Fruit fly (Drosophila melanogaster) whole organism, embryonic: ENCODE results near the gene CG2104.

Experiments
- Ada2b ChIP-seq: fragments of 200-800 bp; sonication (Bioruptor generic); IDR thresholded peaks from 2 replicates; pipeline ENCODE4 v1.3.6; 2022; ENCODE audit warnings: missing biosample characterization, missing genetic modification characterization
- CG1024 ChIP-seq: fragments of 200-800 bp; sonication (Bioruptor generic); IDR thresholded peaks from 2 replicates; pipeline ENCODE4 v1.3.6; 2022; ENCODE audit warnings: missing biosample characterization, missing genetic modification characterization
- CG10462 ChIP-seq: fragments of 200-800 bp; sonication (Bioruptor generic); optimal IDR thresholded peaks from 2 replicates; lab custom pipeline; 2016; ENCODE audit warnings: missing biosample characterization, missing genetic modification characterization
- CG11398 ChIP-seq: fragments of 200-800 bp; sonication (Bioruptor generic); optimal IDR thresholded peaks from 2 replicates; lab custom pipeline; 2016; ENCODE audit warnings: missing biosample characterization, missing genetic modification characterization
- CG13775 ChIP-seq: fragments of 200-800 bp; sonication (Bioruptor generic); optimal IDR thresholded peaks from 3 replicates; lab custom pipeline; 2017; ENCODE audit warnings: missing biosample characterization, mild to moderate bottlenecking, missing genetic modification characterization
- CG1529 ChIP-seq: fragments of 200-800 bp; sonication (Bioruptor generic); optimal IDR thresholded peaks from 3 replicates; lab custom pipeline; 2018; ENCODE audit warnings: missing biosample characterization, missing genetic modification characterization
- CG17359 ChIP-seq: fragments of 200-800 bp; sonication (Bioruptor generic); optimal IDR thresholded peaks from 3 replicates; lab custom pipeline; 2018; ENCODE audit warnings: missing biosample characterization, mild to moderate bottlenecking, missing genetic modification characterization, moderate library complexity
- CG31388 ChIP-seq: fragments of 200-800 bp; sonication (Bioruptor generic); optimal IDR thresholded peaks from 2 replicates; lab custom pipeline; 2016; ENCODE audit warnings: missing biosample characterization, missing genetic modification characterization
- CG33557 ChIP-seq: fragments of 200-800 bp; sonication (Bioruptor generic); optimal IDR thresholded peaks from 2 replicates; lab custom pipeline; 2019; ENCODE audit warnings: missing biosample characterization, mild to moderate bottlenecking, missing genetic modification characterization, moderate library complexity
- CG4617 ChIP-seq: fragments of 200-800 bp; sonication (Bioruptor generic); optimal IDR thresholded peaks from 3 replicates; lab custom pipeline; 2016; ENCODE audit warnings: missing biosample characterization, missing genetic modification characterization, borderline replicate concordance
- CG5245 ChIP-seq: fragments of 200-800 bp; sonication (Bioruptor generic); optimal IDR thresholded peaks from 3 replicates; lab custom pipeline; 2016; ENCODE audit warnings: missing biosample characterization, missing genetic modification characterization
- CG6689 ChIP-seq: fragments of 200-800 bp; sonication (Bioruptor generic); IDR thresholded peaks from 2 replicates; pipeline ENCODE4 v1.3.6; 2022; ENCODE audit warnings: missing biosample characterization, missing genetic modification characterization
- CG6765 ChIP-seq: fragments of 200-800 bp; sonication (Bioruptor generic); optimal IDR thresholded peaks from 3 replicates; lab custom pipeline; 2017; ENCODE audit warnings: missing biosample characterization, mild to moderate bottlenecking, missing genetic modification characterization
- CG6791 ChIP-seq: fragments of 200-800 bp; sonication (Bioruptor generic); IDR thresholded peaks from 3 replicates; pipeline ENCODE4 v1.3.6; 2022; ENCODE audit warnings: missing biosample characterization, missing genetic modification characterization; ENCODE audit not compliant: partially characterized antibody
- CG7928 ChIP-seq: fragments of 200-800 bp; sonication (Bioruptor generic); optimal IDR thresholded peaks from 2 replicates; lab custom pipeline; 2017; ENCODE audit warnings: missing biosample characterization, mild to moderate bottlenecking, missing genetic modification characterization
- CG7987 ChIP-seq: fragments of 200-800 bp; sonication (Bioruptor generic); optimal IDR thresholded peaks from 2 replicates; lab custom pipeline; 2018; ENCODE audit warnings: missing biosample characterization, mild to moderate bottlenecking, missing genetic modification characterization, moderate library complexity
- CG8281 ChIP-seq: fragments of 200-800 bp; sonication (Bioruptor generic); optimal IDR thresholded peaks from 2 replicates; lab custom pipeline; 2018; ENCODE audit warnings: missing biosample characterization, mild to moderate bottlenecking, missing genetic modification characterization, moderate library complexity
- D19B ChIP-seq: fragments of 200-800 bp; sonication (Bioruptor generic); optimal IDR thresholded peaks from 2 replicates; lab custom pipeline; 2017; ENCODE audit warnings: missing biosample characterization, mild to moderate bottlenecking, missing genetic modification characterization
- Fer2 ChIP-seq: fragments of 200-800 bp; sonication (Bioruptor generic); optimal IDR thresholded peaks from 2 replicates; lab custom pipeline; 2018; ENCODE audit warnings: missing biosample characterization, mild to moderate bottlenecking, missing genetic modification characterization, moderate library complexity
- Gsc ChIP-seq: fragments of 200-800 bp; sonication (Bioruptor generic); IDR thresholded peaks from 2 replicates; pipeline ENCODE4 v1.3.6; 2022; ENCODE audit warnings: missing biosample characterization, missing genetic modification characterization
- Kr ChIP-seq: fragments of 200-800 bp; sonication (Bioruptor generic); optimal IDR thresholded peaks from 2 replicates; lab custom pipeline; 2017; ENCODE audit warnings: missing biosample characterization, mild to moderate bottlenecking, missing genetic modification characterization
- Max ChIP-seq: fragments of 200-800 bp; sonication (Bioruptor generic); optimal IDR thresholded peaks from 2 replicates; lab custom pipeline; 2016; ENCODE audit warnings: missing biosample characterization, mild to moderate bottlenecking, missing genetic modification characterization
- Mes4 ChIP-seq: fragments of 200-800 bp; sonication (Bioruptor generic); optimal IDR thresholded peaks from 2 replicates; lab custom pipeline; 2016; ENCODE audit warnings: missing biosample characterization, missing genetic modification characterization
- NFAT ChIP-seq: fragments of 200-800 bp; sonication (Bioruptor generic); IDR thresholded peaks from 2 replicates; pipeline ENCODE4 v1.3.6; 2022; ENCODE audit warnings: missing biosample characterization, missing genetic modification characterization
- Nf-YC ChIP-seq: fragments of 200-800 bp; optimal IDR thresholded peaks from 3 replicates; lab custom pipeline; 2019; ENCODE audit warnings: missing biosample characterization, mild to moderate bottlenecking, missing genetic modification characterization, moderate library complexity
- Stat92E ChIP-seq, 3 experiments: fragments of >200 bp in 2 of 3; fragments of 200-800 bp in 1 of 3; sonication (Bioruptor generic) in 1 of 3; optimal IDR thresholded peaks; 2 replicates each; lab custom pipeline; 2017 to 2019; ENCODE audit warnings: missing biosample characterization in 3 of 3, missing genetic modification characterization in 3 of 3, mild to moderate bottlenecking in 1 of 3, moderate library complexity in 1 of 3
- Xbp1 ChIP-seq: fragments of 200-800 bp; sonication (Bioruptor generic); optimal IDR thresholded peaks from 3 replicates; lab custom pipeline; 2016; ENCODE audit warnings: missing biosample characterization, mild to moderate bottlenecking, missing genetic modification characterization
- abd-A ChIP-seq: fragments of 200-800 bp; sonication (Bioruptor generic); optimal IDR thresholded peaks from 3 replicates; lab custom pipeline; 2019; ENCODE audit warnings: missing biosample characterization, mild to moderate bottlenecking, missing genetic modification characterization, moderate library complexity
- cad ChIP-seq: fragments of >200 bp; optimal IDR thresholded peaks from 2 replicates; lab custom pipeline; 2017; ENCODE audit warnings: missing biosample characterization, missing genetic modification characterization
- ems ChIP-seq: fragments of 200-800 bp; sonication (Bioruptor generic); optimal IDR thresholded peaks from 3 replicates; lab custom pipeline; 2016; ENCODE audit warnings: missing biosample characterization, missing genetic modification characterization
- esg ChIP-seq: fragments of 200-800 bp; sonication (Bioruptor generic); conservative IDR thresholded peaks from 2 replicates; pipeline ENCODE4 v1.3.6; 2022; ENCODE audit warnings: missing biosample characterization, missing genetic modification characterization
- ewg ChIP-seq: fragments of 200-800 bp; sonication (Bioruptor generic); optimal IDR thresholded peaks from 3 replicates; lab custom pipeline; 2017; ENCODE audit warnings: mild to moderate bottlenecking, missing biosample characterization, missing genetic modification reagents, missing genetic modification characterization
- fru ChIP-seq: fragments of >200 bp; optimal IDR thresholded peaks from 2 replicates; lab custom pipeline; 2017
- gfzf ChIP-seq: fragments of 200-800 bp; sonication (Bioruptor generic); optimal IDR thresholded peaks from 2 replicates; lab custom pipeline; 2016; ENCODE audit warnings: missing biosample characterization, mild to moderate bottlenecking, missing genetic modification characterization, moderate library complexity
- knrl ChIP-seq: fragments of 200-800 bp; sonication (Bioruptor generic); IDR thresholded peaks from 3 replicates; pipeline ENCODE4 v1.3.6; 2022; ENCODE audit warnings: missing biosample characterization, missing genetic modification characterization; ENCODE audit not compliant: partially characterized antibody
- lmd ChIP-seq: fragments of 200-800 bp; sonication (Bioruptor generic); IDR thresholded peaks from 2 replicates; pipeline ENCODE4 v1.3.6; 2022; ENCODE audit warnings: missing biosample characterization, missing genetic modification characterization
- nau ChIP-seq: fragments of 200-800 bp; sonication (Bioruptor generic); optimal IDR thresholded peaks from 3 replicates; lab custom pipeline; 2017; ENCODE audit warnings: missing biosample characterization, mild to moderate bottlenecking, missing genetic modification characterization, missing genetic modification reagents
- org-1 ChIP-seq: fragments of 200-800 bp; sonication (Bioruptor generic); optimal IDR thresholded peaks from 2 replicates; lab custom pipeline; 2017; ENCODE audit warnings: missing biosample characterization, missing genetic modification characterization
- pan ChIP-seq, 4 experiments: fragments of >200 bp in 3 of 4; fragments of 200-800 bp in 1 of 4; sonication (Bioruptor generic) in 1 of 4; optimal IDR thresholded peaks in 3 of 4; IDR thresholded peaks in 1 of 4; 2 replicates each; pipeline versions ENCODE4 v1.3.6 to Lab custom; 2017 to 2022; ENCODE audit warnings: missing biosample characterization in 2 of 4, missing genetic modification characterization in 2 of 4, mixed read lengths in 1 of 4
- pfk ChIP-seq: fragments of 200-800 bp; sonication (Bioruptor generic); optimal IDR thresholded peaks from 2 replicates; lab custom pipeline; 2018; ENCODE audit warnings: missing biosample characterization, mild to moderate bottlenecking, missing genetic modification characterization, moderate library complexity
- pho ChIP-seq: fragments of 200-800 bp; sonication (Bioruptor generic); optimal IDR thresholded peaks from 2 replicates; lab custom pipeline; 2016; ENCODE audit warnings: missing biosample characterization, missing genetic modification characterization
- pum ChIP-seq: fragments of 200-800 bp; sonication (Bioruptor generic); optimal IDR thresholded peaks from 2 replicates; lab custom pipeline; 2016; ENCODE audit warnings: missing biosample characterization, missing genetic modification characterization
- rib ChIP-seq: fragments of 200-800 bp; sonication (Bioruptor generic); IDR thresholded peaks from 2 replicates; pipeline ENCODE4 v1.3.6; 2022; ENCODE audit warnings: missing biosample characterization, missing genetic modification characterization
- row ChIP-seq: fragments of 200-800 bp; sonication (Bioruptor generic); IDR thresholded peaks from 3 replicates; pipeline ENCODE4 v1.3.6; 2022; ENCODE audit warnings: missing biosample characterization, missing genetic modification characterization
- sim ChIP-seq: fragments of 200-800 bp; sonication (Bioruptor generic); IDR thresholded peaks from 2 replicates; pipeline ENCODE4 v1.3.6; 2022; ENCODE audit warnings: missing biosample characterization, missing genetic modification characterization
- tup ChIP-seq: fragments of 200-800 bp; sonication (Bioruptor generic); optimal IDR thresholded peaks from 2 replicates; lab custom pipeline; 2016; ENCODE audit warnings: missing biosample characterization, mild to moderate bottlenecking, missing genetic modification characterization, moderate library complexity
- wdn ChIP-seq: fragments of 200-800 bp; sonication (Bioruptor generic); IDR thresholded peaks from 2 replicates; pipeline ENCODE4 v1.3.6; 2022; ENCODE audit warnings: missing biosample characterization, missing genetic modification characterization
- zf30C ChIP-seq: fragments of 200-800 bp; sonication (Bioruptor generic); optimal IDR thresholded peaks from 3 replicates; lab custom pipeline; 2018; ENCODE audit warnings: missing biosample characterization, mild to moderate bottlenecking, missing genetic modification characterization
- zfh2 ChIP-seq: fragments of 200-800 bp; sonication (Bioruptor generic); optimal IDR thresholded peaks from 2 replicates; lab custom pipeline; 2016; ENCODE audit warnings: missing biosample characterization, missing genetic modification characterization

CG2104 gene

DNA sequence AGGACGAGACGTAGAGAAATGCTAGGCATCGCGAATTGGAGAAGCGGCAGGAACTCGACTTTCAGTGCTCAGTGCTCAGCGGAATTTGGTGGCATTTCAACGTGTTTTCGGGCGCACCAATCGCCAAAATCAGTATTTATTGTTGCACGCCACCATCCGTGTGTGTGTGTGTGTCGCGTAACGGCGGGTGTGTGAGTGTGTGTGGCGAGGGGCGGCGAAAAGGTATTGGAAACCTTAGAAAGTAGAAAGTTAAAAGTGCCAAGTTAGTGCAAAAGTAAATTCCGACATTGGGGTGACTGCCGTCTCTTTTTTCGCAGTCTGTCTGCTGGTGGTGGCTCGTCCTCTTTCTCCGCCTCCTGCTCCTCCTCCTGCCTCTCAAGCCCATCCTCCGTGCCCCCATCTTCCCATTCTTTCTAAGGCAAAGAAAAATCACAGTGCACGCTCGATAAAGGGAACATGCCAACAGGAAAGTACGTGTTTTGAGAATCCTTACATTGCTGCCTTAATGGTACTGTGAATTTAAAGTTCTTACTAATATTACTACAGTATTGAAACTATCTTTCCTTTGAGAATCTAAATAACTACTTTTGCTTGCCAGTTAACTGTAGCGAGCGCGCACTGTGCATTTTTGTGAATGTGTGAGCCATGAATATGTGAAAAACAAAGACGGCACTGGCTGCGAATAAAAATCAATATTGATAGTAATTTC lies 6.9 kb downstream of the CG2104 start (continued):
- no peak for TF ChIP-seq tup
- no peak for TF ChIP-seq CG6791 (GFP tag; lab: Robert Waterston, UW)
- TF ChIP-seq wdn (GFP tag; lab: Robert Waterston, UW): no peak
- TF ChIP-seq row: peak; percentile 80
- no peak for TF ChIP-seq CG33557 (GFP tag; lab: Kevin White, UChicago)
- no peak for TF ChIP-seq Max
- peak; percentile 7 for TF ChIP-seq Nf-YC (tag; lab: Kevin White, UChicago)
- TF ChIP-seq CG10462 (GFP tag; lab: Kevin White, UChicago): no peak
- TF ChIP-seq CG13775 (GFP tag; lab: Kevin White, UChicago): no peak
- peak; percentile 61 for TF ChIP-seq lmd (GFP tag; lab: Robert Waterston, UW)
- TF ChIP-seq CG5245 (GFP tag; lab: Kevin White, UChicago): no peak
- TF ChIP-seq zf30C (GFP tag; lab: Kevin White, UChicago): no peak
- peak; percentile 11 for TF ChIP-seq CG7928 (GFP tag; lab: Kevin White, UChicago)
- TF ChIP-seq ems (GFP tag; lab: Kevin White, UChicago): peak; percentile 9
- peak; percentile 41 for TF ChIP-seq Xbp1
- peak; percentile 25; the same call in 1 of the 2 replicates for TF ChIP-seq esg
- TF ChIP-seq org-1 (GFP tag; lab: Kevin White, UChicago): no peak
- TF ChIP-seq CG1529: no peak
- TF ChIP-seq Gsc (GFP tag; lab: Robert Waterston, UW): peak; percentile 26; the same call in 1 of the 2 replicates
- no peak for TF ChIP-seq abd-A
- no peak for TF ChIP-seq CG7987 (GFP tag; lab: Kevin White, UChicago)
- TF ChIP-seq zfh2 (GFP tag; lab: Kevin White, UChicago): no peak
- TF ChIP-seq pum: peak; percentile 29
- peak; percentile 26 for TF ChIP-seq D19B
- no peak for TF ChIP-seq ewg (GFP tag; lab: Kevin White, UChicago)
- TF ChIP-seq CG6765 (GFP tag; lab: Kevin White, UChicago): no peak
- TF ChIP-seq fru (lab: Kevin White, UChicago): no peak
- TF ChIP-seq cad: no peak
- TF ChIP-seq knrl (GFP tag; lab: Robert Waterston, UW): no peak
- peak; percentile 44 for TF ChIP-seq Mes4
- TF ChIP-seq pho (GFP tag; lab: Kevin White, UChicago): peak; percentile 21
- no peak for TF ChIP-seq NFAT (GFP tag; lab: Robert Waterston, UW)
- no peak for TF ChIP-seq Stat92E (GFP tag; optimal IDR thresholded peaks at IDR 0.05; lab: Kevin White, UChicago)
- TF ChIP-seq CG6689 (GFP tag; lab: Robert Waterston, UW): peak; percentile 60; the same call in 1 of the 2 replicates
- no peak for TF ChIP-seq rib (GFP tag; lab: Robert Waterston, UW)
- peak; percentile 64 for TF ChIP-seq CG17359 (tag; lab: Kevin White, UChicago)
- TF ChIP-seq CG4617 (GFP tag; lab: Kevin White, UChicago): no peak
- TF ChIP-seq pfk: no peak
- TF ChIP-seq pan (optimal IDR thresholded peaks at IDR 0.05; lab: Kevin White, UChicago): no peak
- peak in 1 of 2 experiments; percentile 51 for TF ChIP-seq pan (GFP tag; optimal IDR thresholded peaks at IDR 0.05 in 1 of 2, IDR thresholded peaks at IDR 0.05 in 1 of 2)
- no peak for TF ChIP-seq sim (GFP tag; lab: Robert Waterston, UW)
- TF ChIP-seq CG8281: no peak
- TF ChIP-seq gfzf: no peak
- 0 out of 2 replicates have a peak, but pooled peaks have one; percentile 23 for TF ChIP-seq Ada2b
- TF ChIP-seq nau (GFP tag; lab: Kevin White, UChicago): no peak
- no peak for TF ChIP-seq CG11398 (GFP tag; lab: Kevin White, UChicago)
- TF ChIP-seq Kr (GFP tag; lab: Kevin White, UChicago): no peak
- peak; percentile 20; the same call in 1 of the 2 replicates for TF ChIP-seq CG1024 (GFP tag; lab: Robert Waterston, UW)
- TF ChIP-seq CG31388 (GFP tag; lab: Kevin White, UChicago): no peak
- TF ChIP-seq Fer2 (tag; lab: Kevin White, UChicago): peak; percentile 2
